Worm (Caenorhabditis elegans): ENCODE data around the gene ZK262.9.

- TF ChIP-seq sea-1 (GFP tag; conservative IDR thresholded peaks at IDR 0.05), result no peak
- no peak for TF ChIP-seq ama-1 (optimal IDR thresholded peaks at IDR 0.05)
- no peak for TF ChIP-seq aly-1 (tag; optimal IDR thresholded peaks at IDR 0.05)
- no peak for TF ChIP-seq F13C5.2 (tag; optimal IDR thresholded peaks at IDR 0.05)
- no peak for TF ChIP-seq ceh-13 (GFP tag; optimal IDR thresholded peaks at IDR 0.05)
- TF ChIP-seq tbx-11 (GFP tag; IDR thresholded peaks at IDR 0.05), result no peak
- TF ChIP-seq pes-1 (GFP tag; IDR thresholded peaks at IDR 0.05), result no peak
- no peak for TF ChIP-seq ceh-36 (tag; optimal IDR thresholded peaks at IDR 0.05)
- TF ChIP-seq flt-1 (GFP tag; IDR thresholded peaks at IDR 0.05), result no peak
- TF ChIP-seq ets-7 (tag; optimal IDR thresholded peaks at IDR 0.05), result no peak
- TF ChIP-seq scrt-1 (GFP tag; IDR thresholded peaks at IDR 0.05), result no peak
Measured at ce11 chrV:18394203-18394602, 45.4 kb upstream of the ZK262.9 start, which contains the start of gene Y51A2B.6.

Data from whole organism, early embryonic.